Worm (Caenorhabditis elegans) whole organism, L3 larva: ENCODE results near the gene F45B8.5.

Experiments used
- ZK546.5 ChIP-seq: sonication (generic microtip); optimal IDR thresholded peaks from 2 replicates; lab custom pipeline; 2017; ENCODE audit warnings: missing biosample characterization, missing genetic modification characterization
- ceh-28 ChIP-seq: fragments of 150-350 bp; optimal IDR thresholded peaks from 2 replicates; lab custom pipeline; 2014; ENCODE audit warnings: missing biosample characterization, missing genetic modification reagents, missing genetic modification characterization
- elt-3 ChIP-seq, 3 experiments: fragments of 150-350 bp in 1 of 3; sonication (generic microtip) in 2 of 3; optimal IDR thresholded peaks; 2 replicates in 2 of 3; 4 replicates in 1 of 3; lab custom pipeline; 2014 to 2017; ENCODE audit warnings: missing biosample characterization in 3 of 3, missing genetic modification characterization in 3 of 3
- skn-1 ChIP-seq: fragments of 150-350 bp; optimal IDR thresholded peaks from 2 replicates; lab custom pipeline; 2014; ENCODE audit warnings: missing biosample characterization, missing genetic modification characterization

- TF ChIP-seq ceh-28 (tag; lab: Kevin White, UChicago) (no peak), ZK546.5 (tag; lab: Kevin White, UChicago) (no peak), elt-3 (tag; optimal IDR thresholded peaks at IDR 0.05; lab: Kevin White, UChicago) (no peak), skn-1 (tag; lab: Kevin White, UChicago) (no peak)
These were observed 27.7 kb upstream of the F45B8.5 start for ce11 chrX:14938188-14938587.
